Worm (Caenorhabditis elegans) whole organism, late embryonic: ENCODE results near the gene F54F7.10.

ENCODE experiments used
- che-1 ChIP-seq: sonication (generic microtip); optimal IDR thresholded peaks from 2 replicates; lab custom pipeline; 2016; ENCODE audit warnings: mild to moderate bottlenecking, missing genetic modification characterization, missing compliant biosample characterization
- lin-11 ChIP-seq: fragments of 200-800 bp; sonication (Bioruptor generic); optimal IDR thresholded peaks from 2 replicates; lab custom pipeline; 2018; ENCODE audit warnings: mild to moderate bottlenecking, missing genetic modification characterization, missing compliant biosample characterization
- nhr-11 ChIP-seq: fragments of 150-350 bp; optimal IDR thresholded peaks from 2 replicates; lab custom pipeline; 2014; ENCODE audit warnings: missing biosample characterization, missing genetic modification characterization
- pqm-1 ChIP-seq: sonication (generic microtip); optimal IDR thresholded peaks from 2 replicates; lab custom pipeline; 2016; ENCODE audit warnings: missing genetic modification characterization, missing compliant biosample characterization

ce11 chrX:11878109-11878508 is 14.7 kb downstream of the F54F7.10 start, which contains the start of gene Y62H9A.2:
- TF ChIP-seq lin-11 (no peak), nhr-11 (tag; lab: Kevin White, UChicago) (no peak), pqm-1 (no peak), che-1 (tag; lab: Kevin White, UChicago) (no peak)
